Fruit fly (Drosophila melanogaster) whole organism, embryonic: ENCODE data around the gene Mst36Fb.
A peak's percentile ranks its signal among the peaks of the same experiment; 100 is the strongest.

Experiments used
- Aef1 ChIP-seq: fragments of 200-800 bp; sonication (Bioruptor generic); IDR thresholded peaks from 3 replicates; pipeline ENCODE4 v1.3.6; 2022; ENCODE audit warnings: missing biosample characterization, missing genetic modification characterization
- Atf3 ChIP-seq: fragments of 200-800 bp; sonication (Bioruptor generic); optimal IDR thresholded peaks from 3 replicates; lab custom pipeline; 2016; ENCODE audit warnings: missing biosample characterization, missing genetic modification characterization
- B-H2 ChIP-seq: fragments of 200-800 bp; sonication (Bioruptor generic); optimal IDR thresholded peaks from 2 replicates; lab custom pipeline; 2018; ENCODE audit warnings: missing biosample characterization, mild to moderate bottlenecking, missing genetic modification characterization
- CG11723 ChIP-seq: fragments of 200-800 bp; sonication (Bioruptor generic); optimal IDR thresholded peaks from 2 replicates; lab custom pipeline; 2017; ENCODE audit warnings: missing biosample characterization, mild to moderate bottlenecking, missing genetic modification characterization
- CG14965 ChIP-seq: fragments of 200-800 bp; sonication (Bioruptor generic); optimal IDR thresholded peaks from 2 replicates; lab custom pipeline; 2016; ENCODE audit warnings: missing biosample characterization, missing genetic modification characterization, borderline replicate concordance
- CG15479 ChIP-seq: fragments of 200-800 bp; sonication (Bioruptor generic); optimal IDR thresholded peaks from 3 replicates; lab custom pipeline; 2019; ENCODE audit warnings: missing biosample characterization, mild to moderate bottlenecking, missing genetic modification characterization, moderate library complexity
- CG17568 ChIP-seq: fragments of 200-800 bp; sonication (Bioruptor generic); optimal IDR thresholded peaks from 2 replicates; lab custom pipeline; 2018; ENCODE audit warnings: missing biosample characterization, mild to moderate bottlenecking, missing genetic modification characterization, moderate library complexity
- CG2116 ChIP-seq: fragments of 200-800 bp; sonication (Bioruptor generic); optimal IDR thresholded peaks from 3 replicates; lab custom pipeline; 2018; ENCODE audit warnings: missing biosample characterization, mild to moderate bottlenecking, missing genetic modification characterization
- CG2202 ChIP-seq: fragments of 200-800 bp; sonication (Bioruptor generic); optimal IDR thresholded peaks from 2 replicates; lab custom pipeline; 2018; ENCODE audit warnings: missing biosample characterization, mild to moderate bottlenecking, missing genetic modification characterization
- CG43689 ChIP-seq: fragments of 200-800 bp; sonication (Bioruptor generic); IDR thresholded peaks from 2 replicates; pipeline ENCODE4 v1.3.6; 2022; ENCODE audit warnings: missing biosample characterization, missing genetic modification characterization
- CG6654 ChIP-seq: fragments of 200-800 bp; sonication (Bioruptor generic); optimal IDR thresholded peaks from 2 replicates; lab custom pipeline; 2017; ENCODE audit warnings: missing biosample characterization, mild to moderate bottlenecking, missing genetic modification characterization
- CG7271 ChIP-seq: fragments of 200-800 bp; sonication (Bioruptor generic); optimal IDR thresholded peaks from 2 replicates; lab custom pipeline; 2018; ENCODE audit warnings: missing biosample characterization, mild to moderate bottlenecking, missing genetic modification characterization, moderate library complexity
- CG7556 ChIP-seq: fragments of 200-800 bp; sonication (Bioruptor generic); optimal IDR thresholded peaks from 2 replicates; lab custom pipeline; 2017; ENCODE audit warnings: missing biosample characterization, mild to moderate bottlenecking, missing genetic modification characterization
- CG7745 ChIP-seq: fragments of 200-800 bp; sonication (Bioruptor generic); optimal IDR thresholded peaks from 2 replicates; lab custom pipeline; 2018; ENCODE audit warnings: missing biosample characterization, mild to moderate bottlenecking, missing genetic modification characterization, moderate library complexity
- CG8359 ChIP-seq: fragments of 200-800 bp; sonication (Bioruptor generic); optimal IDR thresholded peaks from 2 replicates; lab custom pipeline; 2017; ENCODE audit warnings: missing biosample characterization, mild to moderate bottlenecking, missing genetic modification characterization, borderline replicate concordance
- CG9876 ChIP-seq: fragments of 200-800 bp; sonication (Bioruptor generic); optimal IDR thresholded peaks from 2 replicates; lab custom pipeline; 2016; ENCODE audit warnings: missing biosample characterization, missing genetic modification characterization
- CG9932 ChIP-seq: fragments of 200-800 bp; sonication (Bioruptor generic); IDR thresholded peaks from 2 replicates; pipeline ENCODE4 v1.3.6; 2022; ENCODE audit warnings: missing biosample characterization, missing genetic modification characterization
- D ChIP-seq, 2 experiments: fragments of 200-800 bp in 1 of 2; fragments of >200 bp in 1 of 2; sonication (Bioruptor generic) in 1 of 2; optimal IDR thresholded peaks; 2 replicates in 1 of 2; 3 replicates in 1 of 2; lab custom pipeline; 2017; ENCODE audit warnings: mild to moderate bottlenecking in 1 of 2, missing biosample characterization in 1 of 2, missing genetic modification characterization in 1 of 2, missing genetic modification reagents in 1 of 2
- HHEX ChIP-seq: fragments of 200-800 bp; sonication (Bioruptor generic); optimal IDR thresholded peaks from 3 replicates; lab custom pipeline; 2017; ENCODE audit warnings: missing biosample characterization, mild to moderate bottlenecking, missing genetic modification characterization, missing genetic modification reagents
- HLH4C ChIP-seq: fragments of 200-800 bp; sonication (Bioruptor generic); IDR thresholded peaks from 3 replicates; pipeline ENCODE4 v1.3.6; 2022; ENCODE audit warnings: missing biosample characterization, missing genetic modification characterization; ENCODE audit not compliant: partially characterized antibody
- Hmr ChIP-seq: fragments of 200-800 bp; sonication (Bioruptor generic); optimal IDR thresholded peaks from 3 replicates; lab custom pipeline; 2017; ENCODE audit warnings: mild to moderate bottlenecking, missing biosample characterization, missing genetic modification reagents, missing genetic modification characterization
- Hr51 ChIP-seq, 2 experiments: fragments of 200-800 bp; sonication (Bioruptor generic); optimal IDR thresholded peaks; 2 replicates in 1 of 2; 3 replicates in 1 of 2; lab custom pipeline; 2016 to 2018; ENCODE audit warnings: missing biosample characterization in 2 of 2, missing genetic modification characterization in 2 of 2, mild to moderate bottlenecking in 1 of 2, moderate library complexity in 1 of 2
- Lim3 ChIP-seq: fragments of 200-800 bp; sonication (Bioruptor generic); IDR thresholded peaks from 2 replicates; pipeline ENCODE4 v1.3.6; 2022; ENCODE audit warnings: missing biosample characterization, missing genetic modification characterization
- Lpt ChIP-seq: fragments of >200 bp; optimal IDR thresholded peaks from 2 replicates; lab custom pipeline; 2018; ENCODE audit warnings: missing biosample characterization, missing genetic modification characterization
- Mad ChIP-seq: fragments of 200-800 bp; sonication (Bioruptor generic); optimal IDR thresholded peaks from 2 replicates; lab custom pipeline; 2016; ENCODE audit warnings: missing biosample characterization, missing genetic modification characterization
- Pdp1 ChIP-seq, 2 experiments: fragments of 200-800 bp; sonication (Bioruptor generic); optimal IDR thresholded peaks; 3 replicates each; lab custom pipeline; 2016; ENCODE audit warnings: missing biosample characterization in 2 of 2, missing genetic modification characterization in 2 of 2, mild to moderate bottlenecking in 1 of 2, moderate library complexity in 1 of 2
- Vsx1 ChIP-seq: fragments of 200-800 bp; sonication (Bioruptor generic); optimal IDR thresholded peaks from 2 replicates; lab custom pipeline; 2017; ENCODE audit warnings: missing biosample characterization, mild to moderate bottlenecking, missing genetic modification characterization, missing genetic modification reagents
- Xrp1 ChIP-seq: fragments of 200-800 bp; sonication (Bioruptor generic); IDR thresholded peaks from 2 replicates; pipeline ENCODE4 v1.3.6; 2022; ENCODE audit warnings: missing biosample characterization, missing genetic modification characterization
- YL-1 ChIP-seq: fragments of 200-800 bp; sonication (Bioruptor generic); optimal IDR thresholded peaks from 3 replicates; lab custom pipeline; 2017; ENCODE audit warnings: missing biosample characterization, mild to moderate bottlenecking, missing genetic modification characterization
- al ChIP-seq: fragments of 200-800 bp; sonication (Bioruptor generic); IDR thresholded peaks from 2 replicates; pipeline ENCODE4 v1.3.6; 2022; ENCODE audit warnings: missing biosample characterization, missing genetic modification characterization
- az2 ChIP-seq: fragments of 200-800 bp; sonication (Bioruptor generic); optimal IDR thresholded peaks from 3 replicates; lab custom pipeline; 2016; ENCODE audit warnings: missing biosample characterization, missing genetic modification characterization
- br ChIP-seq: fragments of >200 bp; optimal IDR thresholded peaks from 2 replicates; lab custom pipeline; 2017
- caup ChIP-seq: fragments of 200-800 bp; sonication (Bioruptor generic); optimal IDR thresholded peaks from 3 replicates; lab custom pipeline; 2017; ENCODE audit warnings: missing biosample characterization, mild to moderate bottlenecking, missing genetic modification characterization, moderate library complexity; ENCODE audit not compliant: severe bottlenecking
- croc ChIP-seq: fragments of 200-800 bp; sonication (Bioruptor generic); conservative IDR thresholded peaks from 3 replicates; pipeline ENCODE4 v1.3.6; 2022; ENCODE audit warnings: missing biosample characterization, missing genetic modification characterization
- crol ChIP-seq: fragments of 200-800 bp; sonication (Bioruptor generic); IDR thresholded peaks from 2 replicates; pipeline ENCODE4 v1.3.6; 2022; ENCODE audit warnings: missing biosample characterization, missing genetic modification characterization
- da ChIP-seq: fragments of 200-800 bp; sonication (Bioruptor generic); optimal IDR thresholded peaks from 2 replicates; lab custom pipeline; 2016; ENCODE audit warnings: missing biosample characterization, missing genetic modification characterization
- dysf ChIP-seq: fragments of 200-800 bp; sonication (Bioruptor generic); IDR thresholded peaks from 3 replicates; pipeline ENCODE4 v1.3.6; 2022; ENCODE audit warnings: missing biosample characterization, missing genetic modification characterization
- emc ChIP-seq: fragments of 200-800 bp; sonication (Bioruptor generic); optimal IDR thresholded peaks from 2 replicates; lab custom pipeline; 2016; ENCODE audit warnings: missing biosample characterization, missing genetic modification characterization
- gce ChIP-seq: fragments of 200-800 bp; sonication (Bioruptor generic); IDR thresholded peaks from 3 replicates; pipeline ENCODE4 v1.3.6; 2022; ENCODE audit warnings: missing biosample characterization, missing genetic modification characterization
- gro ChIP-seq: fragments of 200-800 bp; sonication (Bioruptor generic); optimal IDR thresholded peaks from 2 replicates; lab custom pipeline; 2016; ENCODE audit warnings: missing biosample characterization, missing genetic modification characterization
- jing ChIP-seq: fragments of 200-800 bp; sonication (Bioruptor generic); optimal IDR thresholded peaks from 2 replicates; lab custom pipeline; 2018; ENCODE audit warnings: missing biosample characterization, mild to moderate bottlenecking, missing genetic modification characterization
- knrl ChIP-seq: fragments of 200-800 bp; sonication (Bioruptor generic); IDR thresholded peaks from 3 replicates; pipeline ENCODE4 v1.3.6; 2022; ENCODE audit warnings: missing biosample characterization, missing genetic modification characterization; ENCODE audit not compliant: partially characterized antibody
- nmo ChIP-seq: fragments of 200-800 bp; sonication (Bioruptor generic); optimal IDR thresholded peaks from 2 replicates; lab custom pipeline; 2018; ENCODE audit warnings: missing biosample characterization, mild to moderate bottlenecking, missing genetic modification characterization, moderate library complexity
- oc ChIP-seq: fragments of 200-800 bp; sonication (Bioruptor generic); optimal IDR thresholded peaks from 2 replicates; lab custom pipeline; 2018; ENCODE audit warnings: missing biosample characterization, mild to moderate bottlenecking, missing genetic modification characterization, moderate library complexity
- odd ChIP-seq: fragments of 200-800 bp; sonication (Bioruptor generic); optimal IDR thresholded peaks from 2 replicates; lab custom pipeline; 2017; ENCODE audit warnings: missing biosample characterization, mild to moderate bottlenecking, missing genetic modification characterization
- pita ChIP-seq: fragments of 200-800 bp; sonication (Bioruptor generic); optimal IDR thresholded peaks from 2 replicates; lab custom pipeline; 2017; ENCODE audit warnings: missing biosample characterization, mild to moderate bottlenecking, missing genetic modification characterization
- pum ChIP-seq: fragments of 200-800 bp; sonication (Bioruptor generic); optimal IDR thresholded peaks from 2 replicates; lab custom pipeline; 2016; ENCODE audit warnings: missing biosample characterization, missing genetic modification characterization
- sens-2 ChIP-seq: fragments of 200-800 bp; sonication (Bioruptor generic); IDR thresholded peaks from 2 replicates; pipeline ENCODE4 v1.3.6; 2022; ENCODE audit warnings: missing biosample characterization, missing genetic modification characterization
- tio ChIP-seq: fragments of 200-800 bp; sonication (Bioruptor generic); optimal IDR thresholded peaks from 2 replicates; lab custom pipeline; 2017; ENCODE audit warnings: missing biosample characterization, missing genetic modification characterization, inconsistent platforms
- tll ChIP-seq, 2 experiments: fragments of 200-800 bp in 1 of 2; fragments of >200 bp in 1 of 2; sonication (Bioruptor generic) in 1 of 2; optimal IDR thresholded peaks; 2 replicates each; lab custom pipeline; 2017 to 2019; ENCODE audit warnings: missing biosample characterization in 2 of 2, missing genetic modification characterization in 2 of 2, mild to moderate bottlenecking in 1 of 2, moderate library complexity in 1 of 2

The Mst36Fb gene

DNA sequence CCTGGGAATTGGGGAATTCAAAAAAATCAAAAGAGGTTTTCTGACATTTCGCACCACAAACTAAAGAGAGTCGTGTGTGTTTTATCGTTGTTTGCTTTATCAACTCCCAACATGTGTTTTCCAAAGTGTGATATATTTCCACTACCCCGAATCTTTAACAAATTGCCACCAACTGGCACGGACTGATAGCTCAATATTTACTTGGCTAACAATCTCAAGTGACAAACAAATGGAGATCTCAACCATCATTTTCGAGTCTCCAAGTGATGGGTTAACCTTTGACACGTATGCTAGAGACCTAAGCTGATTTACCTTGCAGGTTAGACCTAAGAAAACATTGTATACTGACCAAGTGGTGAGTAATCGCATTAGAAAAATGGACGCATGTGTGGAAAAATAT is 49.4 kb downstream of the Mst36Fb start (continued):
- TF ChIP-seq az2 (no peak), CG9876 (GFP tag; lab: Kevin White, UChicago) (no peak), CG15479 (GFP tag; lab: Kevin White, UChicago) (peak; percentile 52), oc (tag; lab: Kevin White, UChicago) (no peak), tio (GFP tag; lab: Kevin White, UChicago) (no peak), Pdp1 (GFP tag; optimal IDR thresholded peaks at IDR 0.05; lab: Kevin White, UChicago) (no peak), Mad (GFP tag; lab: Kevin White, UChicago) (no peak), knrl (GFP tag; lab: Robert Waterston, UW) (no peak), emc (GFP tag; lab: Kevin White, UChicago) (no peak), CG7745 (tag; lab: Kevin White, UChicago) (no peak), sens-2 (peak; percentile 8; the same call in 1 of the 2 replicates), CG2116 (GFP tag; lab: Kevin White, UChicago) (no peak), Lpt (GFP tag; lab: Kevin White, UChicago) (no peak), B-H2 (GFP tag; lab: Kevin White, UChicago) (no peak), gro (GFP tag; lab: Kevin White, UChicago) (no peak), CG7556 (GFP tag; lab: Kevin White, UChicago) (peak; percentile 9), Hr51 (GFP tag; optimal IDR thresholded peaks at IDR 0.05; lab: Kevin White, UChicago) (no peak), CG11723 (GFP tag; lab: Kevin White, UChicago) (no peak), crol (GFP tag; lab: Robert Waterston, UW) (no peak), CG8359 (peak; percentile 44), CG6654 (GFP tag; lab: Kevin White, UChicago) (no peak), gce (GFP tag; lab: Robert Waterston, UW) (no peak), jing (no peak), al (GFP tag; lab: Robert Waterston, UW) (no peak), odd (peak; percentile 44), CG7271 (peak; percentile 13), CG43689 (GFP tag; lab: Robert Waterston, UW) (no peak), Lim3 (GFP tag; lab: Robert Waterston, UW) (no peak), Atf3 (GFP tag; lab: Kevin White, UChicago) (no peak), CG9932 (GFP tag; lab: Robert Waterston, UW) (no peak), HHEX (GFP tag; lab: Kevin White, UChicago) (peak; percentile 9), caup (GFP tag; lab: Kevin White, UChicago) (peak; percentile 51), Aef1 (GFP tag; lab: Robert Waterston, UW) (no peak), Hmr (no peak), CG2202 (tag; lab: Kevin White, UChicago) (peak; percentile 55), CG17568 (GFP tag; lab: Kevin White, UChicago) (peak; percentile 9), croc (GFP tag; lab: Robert Waterston, UW) (no peak), D (optimal IDR thresholded peaks at IDR 0.05; lab: Kevin White, UChicago) (no peak), D (GFP tag; optimal IDR thresholded peaks at IDR 0.05; lab: Kevin White, UChicago) (peak; percentile 23), HLH4C (GFP tag; lab: Robert Waterston, UW) (no peak), Vsx1 (GFP tag; lab: Kevin White, UChicago) (no peak), br (lab: Kevin White, UChicago) (no peak), tll (GFP tag; optimal IDR thresholded peaks at IDR 0.05; lab: Kevin White, UChicago) (peak in 1 of 2 experiments; percentile 78), Xrp1 (GFP tag; lab: Robert Waterston, UW) (peak; percentile 16; the same call in 1 of the 2 replicates), CG14965 (GFP tag; lab: Kevin White, UChicago) (no peak), dysf (no peak), nmo (GFP tag; lab: Kevin White, UChicago) (no peak), pita (GFP tag; lab: Kevin White, UChicago) (no peak), pum (GFP tag; lab: Kevin White, UChicago) (no peak), YL-1 (GFP tag; lab: Kevin White, UChicago) (no peak), da (GFP tag; lab: Kevin White, UChicago) (no peak)
